Worm (Caenorhabditis elegans) whole organism, mixed stage, embryonic: ENCODE results near the gene F41E7.6.

ENCODE experiments used
- M03D4.4 ChIP-seq: sonication (generic microtip); optimal IDR thresholded peaks from 2 replicates; lab custom pipeline; 2017; ENCODE audit warnings: mild to moderate bottlenecking, missing genetic modification characterization, missing compliant biosample characterization
- ceh-39 ChIP-seq: fragments of 150-350 bp; optimal IDR thresholded peaks from 2 replicates; lab custom pipeline; 2014; ENCODE audit warnings: missing biosample characterization, missing genetic modification characterization
- ceh-43 ChIP-seq: fragments of 200-800 bp; sonication (Bioruptor generic); optimal IDR thresholded peaks from 2 replicates; lab custom pipeline; 2018; ENCODE audit warnings: mild to moderate bottlenecking, missing genetic modification characterization, moderate library complexity, missing compliant biosample characterization
- ceh-83 ChIP-seq: fragments of 200-800 bp; sonication (Bioruptor generic); optimal IDR thresholded peaks from 2 replicates; lab custom pipeline; 2018; ENCODE audit warnings: mild to moderate bottlenecking, missing genetic modification characterization, missing compliant biosample characterization
- ces-1 ChIP-seq: fragments of 150-350 bp; optimal IDR thresholded peaks from 2 replicates; lab custom pipeline; 2014; ENCODE audit warnings: missing biosample characterization, missing genetic modification reagents, missing genetic modification characterization
- cnd-1 ChIP-seq: fragments of 200-800 bp; sonication (Bioruptor generic); optimal IDR thresholded peaks from 2 replicates; lab custom pipeline; 2018; ENCODE audit warnings: mild to moderate bottlenecking, missing genetic modification characterization, missing compliant biosample characterization
- elt-1 ChIP-seq: sonication (generic microtip); optimal IDR thresholded peaks from 2 replicates; lab custom pipeline; 2017; ENCODE audit warnings: missing genetic modification characterization, mild to moderate bottlenecking, missing compliant biosample characterization, antibody characterized with exemption, moderate library complexity, borderline replicate concordance; ENCODE audit not compliant: insufficient read depth
- elt-3 ChIP-seq: fragments of 150-350 bp; optimal IDR thresholded peaks from 2 replicates; lab custom pipeline; 2014; ENCODE audit warnings: missing biosample characterization, missing genetic modification characterization
- flh-1 ChIP-seq: fragments of 200-800 bp; sonication (Bioruptor generic); optimal IDR thresholded peaks from 2 replicates; lab custom pipeline; 2018; ENCODE audit warnings: mild to moderate bottlenecking, missing genetic modification characterization, moderate library complexity, missing compliant biosample characterization
- hlh-1 ChIP-seq: fragments of 150-350 bp; optimal IDR thresholded peaks from 2 replicates; lab custom pipeline; 2014; ENCODE audit warnings: missing biosample characterization, missing genetic modification reagents, missing genetic modification characterization
- lin-13 ChIP-seq: fragments of 150-350 bp; optimal IDR thresholded peaks from 2 replicates; lab custom pipeline; 2014; ENCODE audit warnings: missing biosample characterization, missing genetic modification characterization
- lin-32 ChIP-seq: fragments of 200-800 bp; sonication (Bioruptor generic); optimal IDR thresholded peaks from 2 replicates; lab custom pipeline; 2018; ENCODE audit warnings: mild to moderate bottlenecking, missing genetic modification characterization, missing compliant biosample characterization
- mab-5 ChIP-seq: fragments of 150-350 bp; optimal IDR thresholded peaks from 2 replicates; lab custom pipeline; 2014; ENCODE audit warnings: missing biosample characterization, missing genetic modification characterization
- mep-1 ChIP-seq: fragments of 150-350 bp; optimal IDR thresholded peaks from 2 replicates; lab custom pipeline; 2017; ENCODE audit warnings: missing biosample characterization, missing genetic modification reagents, missing genetic modification characterization, inconsistent platforms
- mls-2 ChIP-seq: sonication (generic microtip); optimal IDR thresholded peaks from 2 replicates; lab custom pipeline; 2016; ENCODE audit warnings: mild to moderate bottlenecking, missing genetic modification characterization, moderate library complexity, missing compliant biosample characterization
- nhr-12 ChIP-seq: fragments of 150-350 bp; optimal IDR thresholded peaks from 2 replicates; lab custom pipeline; 2014; ENCODE audit warnings: missing biosample characterization, missing genetic modification characterization
- nhr-2 ChIP-seq: fragments of 150-350 bp; optimal IDR thresholded peaks from 2 replicates; lab custom pipeline; 2014; ENCODE audit warnings: missing biosample characterization, missing genetic modification characterization
- nhr-28 ChIP-seq: fragments of 150-350 bp; optimal IDR thresholded peaks from 2 replicates; lab custom pipeline; 2014; ENCODE audit warnings: missing biosample characterization, missing genetic modification characterization
- nhr-76 ChIP-seq: sonication (generic microtip); optimal IDR thresholded peaks from 2 replicates; lab custom pipeline; 2017; ENCODE audit warnings: missing biosample characterization, missing genetic modification characterization
- pha-4 ChIP-seq: fragments of 150-350 bp; optimal IDR thresholded peaks from 2 replicates; lab custom pipeline; 2018; ENCODE audit warnings: missing biosample characterization, missing genetic modification reagents, missing genetic modification characterization
- sem-2 ChIP-seq: fragments of 200-800 bp; sonication (Bioruptor generic); optimal IDR thresholded peaks from 2 replicates; lab custom pipeline; 2018; ENCODE audit warnings: mild to moderate bottlenecking, missing genetic modification characterization, missing compliant biosample characterization
- sptf-1 ChIP-seq: sonication (generic microtip); optimal IDR thresholded peaks from 2 replicates; lab custom pipeline; 2017; ENCODE audit warnings: mild to moderate bottlenecking, missing genetic modification characterization, moderate library complexity, missing compliant biosample characterization
- tbx-8 ChIP-seq: fragments of 200-800 bp; sonication (Bioruptor generic); optimal IDR thresholded peaks from 2 replicates; lab custom pipeline; 2018; ENCODE audit warnings: mild to moderate bottlenecking, missing genetic modification characterization, moderate library complexity, missing compliant biosample characterization
- unc-120 ChIP-seq: sonication (generic microtip); optimal IDR thresholded peaks from 2 replicates; lab custom pipeline; 2017; ENCODE audit warnings: missing genetic modification characterization, missing compliant biosample characterization; ENCODE audit not compliant: poor library complexity, severe bottlenecking
- unc-39 ChIP-seq: fragments of 150-350 bp; optimal IDR thresholded peaks from 2 replicates; lab custom pipeline; 2014; ENCODE audit warnings: missing biosample characterization, missing genetic modification characterization
- zip-8 ChIP-seq: fragments of 150-350 bp; optimal IDR thresholded peaks from 2 replicates; lab custom pipeline; 2014; ENCODE audit warnings: missing biosample characterization, missing genetic modification characterization
- ztf-11 ChIP-seq: fragments of 150-350 bp; optimal IDR thresholded peaks from 2 replicates; lab custom pipeline; 2014; ENCODE audit warnings: missing biosample characterization, missing genetic modification characterization

The F41E7.6 gene

DNA sequence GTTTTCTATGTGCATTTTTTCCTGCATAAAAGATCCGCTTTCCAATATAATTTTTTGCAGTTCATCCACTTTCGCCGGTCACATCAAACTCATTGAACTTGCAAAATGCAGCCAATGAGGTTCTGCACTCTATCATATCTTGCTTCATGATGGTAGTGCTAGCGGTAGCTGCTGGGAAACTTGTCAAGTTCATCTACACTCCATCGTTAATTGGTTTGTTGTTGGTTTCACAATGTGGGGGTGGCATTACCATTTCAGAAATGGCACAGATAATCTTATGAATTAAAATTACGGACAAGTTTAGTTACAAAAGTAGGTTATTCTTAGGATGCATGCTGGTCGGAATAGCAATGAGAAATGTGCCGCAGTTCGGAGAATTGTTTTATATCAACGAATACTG, 35.8 kb downstream of the F41E7.6 start:
- TF ChIP-seq ces-1 (GFP tag; lab: Kevin White, UChicago) (no peak), unc-120 (tag; lab: Kevin White, UChicago) (no peak), ceh-39 (tag; lab: Kevin White, UChicago) (no peak), mep-1 (tag; lab: Kevin White, UChicago) (no peak), mab-5 (tag; lab: Kevin White, UChicago) (no peak), nhr-28 (tag; lab: Kevin White, UChicago) (no peak), sem-2 (no peak), unc-39 (tag; lab: Kevin White, UChicago) (no peak), lin-13 (tag; lab: Kevin White, UChicago) (no peak), nhr-76 (tag; lab: Kevin White, UChicago) (no peak), tbx-8 (no peak)

DNA sequence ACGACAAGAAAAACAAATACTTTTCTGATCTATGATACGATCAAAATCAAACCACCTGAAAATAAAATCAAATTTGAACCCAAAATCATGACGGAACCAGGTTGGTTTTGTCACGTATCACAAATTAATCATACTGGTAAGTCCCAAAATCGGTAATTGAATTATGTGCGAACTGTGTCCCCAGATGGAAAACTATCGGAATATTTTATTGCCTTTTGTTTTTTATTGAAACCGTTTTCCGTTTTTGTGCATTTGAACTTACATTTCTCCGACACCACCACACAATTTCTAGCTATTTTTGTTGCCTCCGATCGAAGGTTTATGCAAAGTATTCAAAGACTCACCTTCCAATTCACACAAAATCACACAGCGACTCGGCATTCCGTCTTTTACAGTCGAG, 36.9 kb downstream of the F41E7.6 start, which contains the start of gene F41E7.2:
F41E7.2 (plus strand) TSS at position 301 of the 400 bp plus-strand sequence.
- no peak for TF ChIP-seq unc-120 (tag; lab: Kevin White, UChicago)
- no peak for TF ChIP-seq elt-3
- no peak for TF ChIP-seq mls-2
- no peak for TF ChIP-seq zip-8
- no peak for TF ChIP-seq sptf-1 (tag; lab: Kevin White, UChicago)

DNA sequence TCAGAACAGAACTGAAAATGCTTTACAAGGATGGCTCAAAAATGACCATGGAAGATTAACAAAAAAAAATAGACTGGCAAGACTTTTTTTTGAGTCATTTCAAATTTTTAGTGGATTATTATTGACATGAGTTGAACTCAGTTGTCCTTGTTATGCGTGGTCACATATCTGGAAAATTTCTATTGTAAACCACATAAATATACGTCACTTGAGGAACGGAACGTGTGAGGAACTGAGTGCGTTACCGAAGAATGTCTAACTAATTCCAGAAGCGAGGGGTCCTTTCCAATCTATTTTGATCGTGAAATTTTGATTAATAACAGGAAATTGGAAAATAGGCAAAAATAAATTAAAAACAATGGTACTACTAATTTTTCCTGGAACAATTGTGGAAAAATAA, 48.0 kb downstream of the F41E7.6 start:
- no peak for TF ChIP-seq elt-1 (tag; lab: Kevin White, UChicago)
- no peak for TF ChIP-seq nhr-76 (tag; lab: Kevin White, UChicago)
- TF ChIP-seq M03D4.4 (tag; lab: Kevin White, UChicago), result no peak
- no peak for TF ChIP-seq nhr-12 (tag; lab: Kevin White, UChicago)
- TF ChIP-seq hlh-1, result no peak
- TF ChIP-seq elt-3, result no peak
- no peak for TF ChIP-seq mab-5 (tag; lab: Kevin White, UChicago)
- TF ChIP-seq ceh-43 (GFP tag; lab: Kevin White, UChicago), result no peak
- no peak for TF ChIP-seq pha-4
- TF ChIP-seq, all 35 proteins: peak for 0

DNA sequence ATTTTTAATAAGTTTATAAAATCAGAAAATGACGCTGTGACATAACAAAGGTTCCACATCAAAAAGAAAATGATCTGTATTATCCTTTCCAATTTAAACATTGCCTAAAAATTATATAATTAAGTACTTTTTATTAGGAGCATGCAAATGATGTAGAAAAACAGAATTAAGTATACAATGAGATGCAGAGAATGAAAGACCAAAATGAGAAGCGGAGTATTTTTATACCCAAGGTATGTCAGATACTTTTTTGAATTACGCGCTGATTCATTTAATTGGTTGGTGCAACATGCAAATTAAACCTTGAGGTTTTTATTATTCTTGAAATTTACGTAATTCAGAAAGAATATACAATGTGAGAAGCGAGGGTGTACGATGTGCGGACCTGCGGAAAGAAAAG, 50.2 kb downstream of the F41E7.6 start, which contains the start of gene C32A9.1:
C32A9.1 (minus strand) TSS at position 101 of the 400 bp plus-strand sequence.
- TF ChIP-seq elt-3, result no peak
- TF ChIP-seq nhr-2 (tag; lab: Kevin White, UChicago), result no peak
- TF ChIP-seq nhr-28 (tag; lab: Kevin White, UChicago), result no peak
- TF ChIP-seq cnd-1 (tag; lab: Kevin White, UChicago), result no peak
- TF ChIP-seq ztf-11 (tag; lab: Kevin White, UChicago), result no peak
- no peak for TF ChIP-seq ceh-43 (GFP tag; lab: Kevin White, UChicago)
- TF ChIP-seq ces-1 (GFP tag; lab: Kevin White, UChicago), result no peak
- TF ChIP-seq ceh-83 (GFP tag; lab: Kevin White, UChicago), result no peak
- TF ChIP-seq sptf-1 (tag; lab: Kevin White, UChicago), result no peak
- TF ChIP-seq lin-32 (GFP tag; lab: Kevin White, UChicago), result no peak
- no peak for TF ChIP-seq mep-1 (tag; lab: Kevin White, UChicago)
- no peak for TF ChIP-seq M03D4.4 (tag; lab: Kevin White, UChicago)
- no peak for TF ChIP-seq flh-1 (GFP tag; lab: Kevin White, UChicago)
- TF ChIP-seq ceh-39 (tag; lab: Kevin White, UChicago), result no peak
